Fruit fly (Drosophila melanogaster) whole organism, prepupa: ENCODE data around the gene Axn.
A peak's percentile ranks its signal among the peaks of the same experiment; 100 is the strongest.

Experiments used
- CG3919 ChIP-seq: fragments of 200-800 bp; sonication (Bioruptor generic); optimal IDR thresholded peaks from 3 replicates; lab custom pipeline; 2016; ENCODE audit warnings: missing biosample characterization, missing genetic modification characterization
- CG6808 ChIP-seq: fragments of 200-800 bp; sonication (Bioruptor generic); optimal IDR thresholded peaks from 3 replicates; lab custom pipeline; 2017; ENCODE audit warnings: missing biosample characterization, missing genetic modification characterization, mild to moderate bottlenecking, moderate library complexity, missing genetic modification reagents
- CG6854 ChIP-seq: fragments of 200-800 bp; sonication (Bioruptor generic); optimal IDR thresholded peaks from 2 replicates; lab custom pipeline; 2017; ENCODE audit warnings: missing biosample characterization, mild to moderate bottlenecking, missing genetic modification characterization
- CG7368 ChIP-seq: fragments of 200-800 bp; sonication (Bioruptor generic); optimal IDR thresholded peaks from 3 replicates; lab custom pipeline; 2016; ENCODE audit warnings: missing biosample characterization, missing genetic modification characterization
- CG8119 ChIP-seq: fragments of 200-800 bp; sonication (Bioruptor generic); IDR thresholded peaks from 3 replicates; pipeline ENCODE4 v1.3.6; 2022; ENCODE audit warnings: missing biosample characterization, missing genetic modification characterization
- CG9139 ChIP-seq: fragments of 200-800 bp; sonication (Bioruptor generic); optimal IDR thresholded peaks from 3 replicates; lab custom pipeline; 2017; ENCODE audit warnings: missing biosample characterization, mild to moderate bottlenecking, missing genetic modification characterization
- Ets21C ChIP-seq: fragments of 200-800 bp; sonication (Bioruptor generic); optimal IDR thresholded peaks from 3 replicates; lab custom pipeline; 2016; ENCODE audit warnings: missing biosample characterization, missing genetic modification characterization
- Gug ChIP-seq: fragments of 200-800 bp; sonication (Bioruptor generic); IDR thresholded peaks from 2 replicates; pipeline ENCODE4 v1.3.6; 2022; ENCODE audit warnings: missing biosample characterization, missing genetic modification characterization
- Hr39 ChIP-seq: fragments of 200-800 bp; sonication (Bioruptor generic); optimal IDR thresholded peaks from 2 replicates; lab custom pipeline; 2016; ENCODE audit warnings: missing biosample characterization, missing genetic modification characterization
- Met ChIP-seq: fragments of 200-800 bp; sonication (Bioruptor generic); optimal IDR thresholded peaks from 3 replicates; lab custom pipeline; 2016; ENCODE audit warnings: missing biosample characterization, missing genetic modification characterization
- achi ChIP-seq: fragments of 200-800 bp; sonication (Bioruptor generic); optimal IDR thresholded peaks from 3 replicates; lab custom pipeline; 2016; ENCODE audit warnings: missing biosample characterization, missing genetic modification characterization
- cyc ChIP-seq: fragments of 200-800 bp; sonication (Bioruptor generic); optimal IDR thresholded peaks from 3 replicates; lab custom pipeline; 2016; ENCODE audit warnings: missing biosample characterization, missing genetic modification characterization
- ss ChIP-seq, 2 experiments: fragments of 200-800 bp; sonication (Bioruptor generic); optimal IDR thresholded peaks; 2 replicates in 1 of 2; 3 replicates in 1 of 2; lab custom pipeline; 2017 to 2018; ENCODE audit warnings: mild to moderate bottlenecking in 2 of 2, missing biosample characterization in 2 of 2, missing genetic modification characterization in 2 of 2, moderate library complexity in 1 of 2
- topi ChIP-seq: fragments of 200-800 bp; sonication (Bioruptor generic); optimal IDR thresholded peaks from 3 replicates; lab custom pipeline; 2016; ENCODE audit warnings: missing biosample characterization, missing genetic modification characterization

dm6 chr3R:29978595-29978994 is 44.0 kb upstream of the Axn start:
- TF ChIP-seq topi (GFP tag; lab: Kevin White, UChicago) (peak; percentile 20), CG6808 (GFP tag; lab: Kevin White, UChicago) (no peak), CG9139 (GFP tag; lab: Kevin White, UChicago) (no peak), CG7368 (GFP tag; lab: Kevin White, UChicago) (no peak), cyc (GFP tag; lab: Kevin White, UChicago) (peak; percentile 16), CG3919 (GFP tag; lab: Kevin White, UChicago) (peak; percentile 8), Met (GFP tag; lab: Kevin White, UChicago) (peak; percentile 9), achi (GFP tag; lab: Kevin White, UChicago) (no peak), CG8119 (GFP tag; lab: Robert Waterston, UW) (no peak), ss (GFP tag; optimal IDR thresholded peaks at IDR 0.05; lab: Kevin White, UChicago) (no peak), CG6854 (GFP tag; lab: Kevin White, UChicago) (no peak), Hr39 (GFP tag; lab: Kevin White, UChicago) (peak; percentile 31), Ets21C (GFP tag; lab: Kevin White, UChicago) (no peak), Gug (GFP tag; lab: Robert Waterston, UW) (no peak)
